Worm (Caenorhabditis elegans) whole organism, midembryonic: ENCODE measurements around the gene T07A9.15.
A peak's percentile ranks its signal among the peaks of the same experiment; 100 is the strongest.

Experiments used
- T22C8.4 ChIP-seq: fragments of 200-800 bp; sonication (Bioruptor generic); IDR thresholded peaks from 2 replicates; pipeline ENCODE4 v1.3.6; 2022; ENCODE audit warnings: missing genetic modification characterization, missing compliant biosample characterization
- cog-1 ChIP-seq: sonication (generic microtip); optimal IDR thresholded peaks from 2 replicates; lab custom pipeline; 2016; ENCODE audit warnings: missing genetic modification characterization, missing compliant biosample characterization
- flt-1 ChIP-seq: fragments of 200-800 bp; sonication (Bioruptor generic); IDR thresholded peaks from 2 replicates; pipeline ENCODE4 v1.3.6; 2022; ENCODE audit warnings: missing genetic modification characterization, missing compliant biosample characterization
- klf-2 ChIP-seq: fragments of 200-800 bp; sonication (Bioruptor generic); conservative IDR thresholded peaks from 2 replicates; pipeline ENCODE4 v1.3.6; 2022; ENCODE audit warnings: missing genetic modification reagents, missing genetic modification characterization, missing compliant biosample characterization
- med-1 ChIP-seq: sonication (generic microtip); optimal IDR thresholded peaks from 2 replicates; lab custom pipeline; 2017; ENCODE audit warnings: missing genetic modification characterization, mild to moderate bottlenecking, missing compliant biosample characterization, antibody characterized with exemption, missing genetic modification reagents; ENCODE audit not compliant: insufficient read depth
- ref-1 ChIP-seq: fragments of 200-800 bp; sonication (Bioruptor generic); conservative IDR thresholded peaks from 2 replicates; pipeline ENCODE4 v1.3.6; 2022; ENCODE audit warnings: missing genetic modification reagents, missing genetic modification characterization, missing compliant biosample characterization
- tab-1 ChIP-seq: fragments of 200-800 bp; sonication (Bioruptor generic); IDR thresholded peaks from 2 replicates; pipeline ENCODE4 v1.3.6; 2022; ENCODE audit warnings: missing genetic modification characterization, missing compliant biosample characterization
- ztf-23 ChIP-seq: fragments of 200-800 bp; sonication (Bioruptor generic); IDR thresholded peaks from 2 replicates; pipeline ENCODE4 v1.3.6; 2022; ENCODE audit warnings: missing genetic modification reagents, missing genetic modification characterization, missing compliant biosample characterization
- ztf-29 ChIP-seq: fragments of 200-800 bp; sonication (Bioruptor generic); IDR thresholded peaks from 2 replicates; pipeline ENCODE4 v1.3.6; 2022; ENCODE audit warnings: missing genetic modification reagents, missing genetic modification characterization, missing compliant biosample characterization

The T07A9.15 gene

DNA sequence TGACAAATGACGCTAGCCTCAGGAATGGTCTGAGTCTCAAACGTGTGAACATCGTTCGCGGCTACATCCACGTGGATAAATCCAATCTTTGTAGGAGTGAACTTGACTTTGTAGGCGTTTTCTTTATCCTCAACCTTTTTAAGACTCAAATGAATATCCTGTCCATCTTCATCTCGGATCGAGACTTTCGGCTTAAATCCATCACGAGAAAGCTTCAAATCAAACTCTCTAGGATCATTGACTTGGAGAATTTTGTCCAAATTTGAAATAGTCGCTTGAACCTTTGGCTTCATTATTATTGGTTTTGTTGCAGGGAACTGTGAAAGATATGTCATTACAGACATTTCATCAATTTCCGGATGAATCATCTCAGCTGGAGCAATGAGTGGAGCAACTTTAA lies 19.4 kb downstream of the T07A9.15 start:
- TF ChIP-seq klf-2 (GFP tag; lab: Robert Waterston, UW) (no peak), ref-1 (no peak), cog-1 (no peak), ztf-23 (GFP tag; lab: Robert Waterston, UW) (no peak), tab-1 (GFP tag; lab: Robert Waterston, UW) (no peak), ztf-29 (GFP tag; lab: Robert Waterston, UW) (no peak)

DNA sequence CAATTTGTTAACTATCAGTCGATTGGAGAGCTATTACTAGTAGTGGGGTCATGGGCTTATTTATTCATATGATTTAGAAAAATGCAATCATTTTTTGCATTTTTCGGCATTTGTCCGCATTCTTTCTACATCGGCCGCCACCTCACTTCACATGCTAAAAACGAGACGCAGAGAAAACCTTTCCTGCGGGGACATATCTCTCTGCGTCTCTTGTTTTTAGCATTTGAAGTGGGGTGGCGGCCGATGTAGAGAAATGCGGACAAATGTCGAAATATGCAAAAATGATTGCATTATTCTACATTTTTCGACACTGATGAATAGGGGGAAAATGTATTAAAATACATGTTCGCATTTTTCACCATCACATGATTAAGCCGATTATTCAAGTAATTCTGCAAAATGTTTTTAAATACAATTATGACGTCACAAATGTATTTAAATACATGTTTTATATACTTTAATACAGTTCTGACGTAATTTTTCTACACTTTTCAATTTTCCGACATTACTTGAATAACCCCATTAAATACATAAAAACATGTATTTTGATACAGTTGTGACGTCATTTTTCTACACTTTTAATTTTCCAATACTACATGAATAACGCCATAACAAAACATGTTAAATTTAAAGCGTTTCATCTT lies 21.1 kb downstream of the T07A9.15 start:
- TF ChIP-seq flt-1 (GFP tag; lab: Robert Waterston, UW) (peak; percentile 21; the same call in 1 of the 2 replicates), ref-1 (no peak), klf-2 (GFP tag; lab: Robert Waterston, UW) (no peak), tab-1 (GFP tag; lab: Robert Waterston, UW) (no peak), cog-1 (peak; percentile 22), ztf-23 (GFP tag; lab: Robert Waterston, UW) (0 out of 2 replicates have a peak, but pooled peaks have one; percentile 47)

- TF ChIP-seq ztf-29 (GFP tag; lab: Robert Waterston, UW), result no peak
- TF ChIP-seq cog-1, result peak; percentile 25
- TF ChIP-seq ztf-23 (GFP tag; lab: Robert Waterston, UW), result no peak
Observed at ce11 chrIV:366406-366805, 26.9 kb downstream of the T07A9.15 start.

- TF ChIP-seq flt-1 (GFP tag; lab: Robert Waterston, UW) (no peak), ref-1 (no peak), med-1 (GFP tag; lab: Kevin White, UChicago) (no peak), tab-1 (GFP tag; lab: Robert Waterston, UW) (no peak), T22C8.4 (GFP tag; lab: Robert Waterston, UW) (no peak), ztf-23 (GFP tag; lab: Robert Waterston, UW) (no peak), cog-1 (no peak), klf-2 (GFP tag; lab: Robert Waterston, UW) (no peak), ztf-29 (GFP tag; lab: Robert Waterston, UW) (no peak)
Observed at ce11 chrIV:364983-365382, 28.4 kb downstream of the T07A9.15 start.

DNA sequence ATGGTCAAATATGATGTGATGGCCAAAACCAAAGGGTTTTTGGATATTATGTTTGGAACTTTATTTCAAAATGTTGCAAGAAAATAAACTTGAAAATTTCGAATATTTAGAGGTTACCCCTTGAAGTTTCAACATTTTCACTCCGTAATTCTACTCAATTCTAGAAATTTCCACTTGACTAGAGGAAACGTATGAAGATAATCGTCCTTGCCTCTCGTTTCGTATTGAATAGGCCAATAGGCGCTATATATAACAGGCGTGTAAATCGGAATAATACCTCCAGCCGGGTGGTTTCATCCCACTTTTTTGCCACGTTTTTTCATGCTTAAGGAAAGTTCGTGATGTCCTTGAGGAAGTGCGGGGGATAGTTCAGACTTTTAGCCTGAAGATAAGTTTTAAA lies 50.1 kb downstream of the T07A9.15 start:
- no peak for TF ChIP-seq tab-1 (GFP tag; lab: Robert Waterston, UW)
- TF ChIP-seq ztf-29 (GFP tag; lab: Robert Waterston, UW), result no peak
- no peak for TF ChIP-seq ref-1
- no peak for TF ChIP-seq T22C8.4 (GFP tag; lab: Robert Waterston, UW)
- TF ChIP-seq cog-1, result no peak
